Worm (Caenorhabditis elegans) whole organism, L4 larva: ENCODE results near the gene pqm-1.
A peak's percentile ranks its signal among the peaks of the same experiment; 100 is the strongest.

ENCODE experiments used
- T26A8.4 ChIP-seq: fragments of 200-800 bp; sonication (Bioruptor generic); IDR thresholded peaks from 2 replicates; pipeline ENCODE4 v1.3.6; 2022; ENCODE audit warnings: missing genetic modification characterization, missing compliant biosample characterization
- Y48G9A.11 ChIP-seq: fragments of 200-800 bp; sonication (Bioruptor generic); IDR thresholded peaks from 2 replicates; pipeline ENCODE4 v1.3.6; 2022; ENCODE audit warnings: missing genetic modification reagents, missing genetic modification characterization, missing compliant biosample characterization
- Y5F2A.4 ChIP-seq: fragments of 200-800 bp; sonication (Bioruptor generic); optimal IDR thresholded peaks from 2 replicates; lab custom pipeline; 2018; ENCODE audit warnings: mild to moderate bottlenecking, missing genetic modification characterization, missing compliant biosample characterization
- aha-1 ChIP-seq: fragments of 150-350 bp; peaks from one replicate; lab custom pipeline; 2014; ENCODE audit warnings: missing biosample characterization, missing genetic modification characterization
- ama-1 ChIP-seq: fragments of 150-350 bp; optimal IDR thresholded peaks from 2 replicates; lab custom pipeline; 2014; ENCODE audit warnings: inconsistent platforms, mixed read lengths
- attf-4 ChIP-seq: sonication (generic microtip); optimal IDR thresholded peaks from 3 replicates; lab custom pipeline; 2017; ENCODE audit warnings: missing biosample characterization, missing genetic modification characterization
- ceh-28 ChIP-seq: fragments of 150-350 bp; optimal IDR thresholded peaks from 2 replicates; lab custom pipeline; 2014; ENCODE audit warnings: missing biosample characterization, missing genetic modification reagents, missing genetic modification characterization
- daf-16 ChIP-seq, 3 experiments: sonication (generic microtip); optimal IDR thresholded peaks; 2 replicates each; lab custom pipeline; 2016 to 2017; ENCODE audit warnings: missing genetic modification characterization in 3 of 3, missing genetic modification reagents in 3 of 3, mild to moderate bottlenecking in 2 of 3, missing compliant biosample characterization in 2 of 3, missing biosample characterization in 1 of 3, moderate library complexity in 1 of 3
- daf-19 ChIP-seq: fragments of 200-800 bp; sonication (Bioruptor generic); conservative IDR thresholded peaks from 2 replicates; pipeline ENCODE4 v1.3.6; 2022; ENCODE audit warnings: missing genetic modification characterization, missing compliant biosample characterization
- dmd-6 ChIP-seq: fragments of 200-800 bp; sonication (Bioruptor generic); IDR thresholded peaks from 2 replicates; pipeline ENCODE4 v1.3.6; 2022; ENCODE audit warnings: missing genetic modification reagents, missing genetic modification characterization, missing compliant biosample characterization
- dpl-1 ChIP-seq: fragments of 150-350 bp; optimal IDR thresholded peaks from 2 replicates; lab custom pipeline; 2014; ENCODE audit warnings: missing biosample characterization, missing genetic modification reagents, missing genetic modification characterization
- dve-1 ChIP-seq: sonication (generic microtip); optimal IDR thresholded peaks from 2 replicates; lab custom pipeline; 2017; ENCODE audit warnings: antibody characterized with exemption, mild to moderate bottlenecking, missing genetic modification characterization, missing compliant biosample characterization; ENCODE audit not compliant: insufficient read depth
- egl-43 ChIP-seq: fragments of 200-800 bp; sonication (Bioruptor generic); IDR thresholded peaks from 2 replicates; pipeline ENCODE4 v1.3.6; 2022; ENCODE audit warnings: missing genetic modification reagents, missing genetic modification characterization, missing compliant biosample characterization
- fos-1 ChIP-seq: fragments of 150-350 bp; optimal IDR thresholded peaks from 2 replicates; lab custom pipeline; 2014; ENCODE audit warnings: missing biosample characterization, missing genetic modification characterization
- gei-8 ChIP-seq: fragments of 200-800 bp; sonication (Bioruptor generic); optimal IDR thresholded peaks from 2 replicates; lab custom pipeline; 2018; ENCODE audit warnings: mild to moderate bottlenecking, missing genetic modification characterization, missing compliant biosample characterization
- hlh-11 ChIP-seq: fragments of 200-800 bp; sonication (Bioruptor generic); optimal IDR thresholded peaks from 2 replicates; lab custom pipeline; 2018; ENCODE audit warnings: mild to moderate bottlenecking, missing genetic modification characterization, missing compliant biosample characterization
- hlh-30 ChIP-seq: sonication (generic microtip); optimal IDR thresholded peaks from 2 replicates; lab custom pipeline; 2017; ENCODE audit warnings: antibody characterized with exemption, mild to moderate bottlenecking, missing genetic modification characterization, missing compliant biosample characterization; ENCODE audit not compliant: insufficient read depth
- hmg-1.1 ChIP-seq: fragments of 200-800 bp; sonication (Bioruptor generic); IDR thresholded peaks from 2 replicates; pipeline ENCODE4 v1.3.6; 2022; ENCODE audit warnings: missing genetic modification reagents, missing genetic modification characterization, missing compliant biosample characterization
- jun-1 ChIP-seq: fragments of 150-350 bp; optimal IDR thresholded peaks from 2 replicates; lab custom pipeline; 2014; ENCODE audit warnings: missing biosample characterization, missing genetic modification reagents, missing genetic modification characterization
- lim-7 ChIP-seq: fragments of 200-800 bp; sonication (Bioruptor generic); IDR thresholded peaks from 2 replicates; pipeline ENCODE4 v1.3.6; 2022; ENCODE audit warnings: missing genetic modification characterization, missing compliant biosample characterization
- lin-15B ChIP-seq: fragments of 150-350 bp; sonication (generic microtip); optimal IDR thresholded peaks from 3 replicates; lab custom pipeline; 2014; ENCODE audit warnings: missing biosample characterization, missing genetic modification characterization
- lin-38 ChIP-seq: fragments of 200-800 bp; sonication (Bioruptor generic); IDR thresholded peaks from 2 replicates; pipeline ENCODE4 v1.3.6; 2022; ENCODE audit warnings: missing genetic modification reagents, missing genetic modification characterization, missing compliant biosample characterization
- lsy-2 ChIP-seq, 2 experiments: fragments of 150-350 bp in 1 of 2; sonication (generic microtip) in 1 of 2; optimal IDR thresholded peaks; 2 replicates each; lab custom pipeline; 2014 to 2017; ENCODE audit warnings: missing biosample characterization in 2 of 2, missing genetic modification characterization in 2 of 2
- mdl-1 ChIP-seq, 2 experiments: fragments of 150-350 bp in 1 of 2; sonication (generic microtip) in 1 of 2; optimal IDR thresholded peaks; 2 replicates each; lab custom pipeline; 2014 to 2017; ENCODE audit warnings: missing biosample characterization in 2 of 2, missing genetic modification characterization in 2 of 2
- mdt-29 ChIP-seq: fragments of 200-800 bp; sonication (Bioruptor generic); IDR thresholded peaks from 2 replicates; pipeline ENCODE4 v1.3.6; 2022; ENCODE audit warnings: missing genetic modification reagents, missing genetic modification characterization, missing compliant biosample characterization
- mep-1 ChIP-seq: fragments of 150-350 bp; sonication (generic microtip); optimal IDR thresholded peaks from 3 replicates; lab custom pipeline; 2014; ENCODE audit warnings: missing biosample characterization, missing genetic modification characterization
- mes-2 ChIP-seq: sonication (generic microtip); optimal IDR thresholded peaks from 2 replicates; lab custom pipeline; 2016; ENCODE audit warnings: missing genotype, mild to moderate bottlenecking, missing genetic modification characterization, missing compliant biosample characterization; ENCODE audit not compliant: poor library complexity, severe bottlenecking
- nhr-10 ChIP-seq: fragments of 150-350 bp; optimal IDR thresholded peaks from 2 replicates; lab custom pipeline; 2014; ENCODE audit warnings: missing biosample characterization, missing genetic modification characterization
- nhr-102 ChIP-seq: sonication (generic microtip); optimal IDR thresholded peaks from 2 replicates; lab custom pipeline; 2016; ENCODE audit warnings: mild to moderate bottlenecking, missing genetic modification characterization, moderate library complexity, missing compliant biosample characterization
- nhr-28 ChIP-seq: fragments of 150-350 bp; optimal IDR thresholded peaks from 2 replicates; lab custom pipeline; 2014; ENCODE audit warnings: missing biosample characterization, missing genetic modification characterization
- nhr-41 ChIP-seq: fragments of 200-800 bp; sonication (Bioruptor generic); IDR thresholded peaks from 2 replicates; pipeline ENCODE4 v1.3.6; 2022; ENCODE audit warnings: missing genetic modification reagents, missing genetic modification characterization, missing compliant biosample characterization
- nhr-48 ChIP-seq: sonication (generic microtip); optimal IDR thresholded peaks from 2 replicates; lab custom pipeline; 2016; ENCODE audit warnings: mild to moderate bottlenecking, missing genetic modification characterization, missing compliant biosample characterization
- nhr-6 ChIP-seq: fragments of 150-350 bp; optimal IDR thresholded peaks from 2 replicates; lab custom pipeline; 2014; ENCODE audit warnings: missing biosample characterization, missing genetic modification characterization
- nhr-77 ChIP-seq: fragments of 150-350 bp; optimal IDR thresholded peaks from 2 replicates; lab custom pipeline; 2014; ENCODE audit warnings: missing biosample characterization, missing genetic modification characterization
- php-3 ChIP-seq: fragments of 200-800 bp; sonication (Bioruptor generic); IDR thresholded peaks from 2 replicates; pipeline ENCODE4 v1.3.6; 2022; ENCODE audit warnings: missing genetic modification reagents, missing genetic modification characterization, missing compliant biosample characterization
- rbr-2 ChIP-seq: sonication (generic microtip); optimal IDR thresholded peaks from 2 replicates; lab custom pipeline; 2016; ENCODE audit warnings: missing genotype, missing genetic modification characterization, missing compliant biosample characterization
- set-16 ChIP-seq: fragments of 200-800 bp; sonication (Bioruptor generic); IDR thresholded peaks from 2 replicates; pipeline ENCODE4 v1.3.6; 2022; ENCODE audit warnings: missing genetic modification reagents, missing genetic modification characterization, missing compliant biosample characterization
- snpc-1.2 ChIP-seq: fragments of 200-800 bp; sonication (Bioruptor generic); IDR thresholded peaks from 2 replicates; pipeline ENCODE4 v1.3.6; 2022; ENCODE audit warnings: missing genetic modification reagents, missing genetic modification characterization, missing compliant biosample characterization
- snpc-4 ChIP-seq: fragments of 150-350 bp; optimal IDR thresholded peaks from 2 replicates; lab custom pipeline; 2014; ENCODE audit warnings: missing biosample characterization, missing genetic modification characterization
- spr-3 ChIP-seq: fragments of 200-800 bp; sonication (Bioruptor generic); optimal IDR thresholded peaks from 2 replicates; lab custom pipeline; 2018; ENCODE audit warnings: mild to moderate bottlenecking, missing genetic modification characterization, missing compliant biosample characterization
- tra-1 ChIP-seq: fragments of 200-800 bp; sonication (Bioruptor generic); IDR thresholded peaks from 2 replicates; pipeline ENCODE4 v1.3.6; 2022; ENCODE audit warnings: missing genetic modification reagents, missing genetic modification characterization, missing compliant biosample characterization
- unc-62 ChIP-seq, 3 experiments: fragments of 150-350 bp in 1 of 3; sonication (generic microtip); optimal IDR thresholded peaks in 2 of 3; peaks in 1 of 3; 1 replicate in 1 of 3; 2 replicates in 2 of 3; lab custom pipeline; 2014 to 2017; ENCODE audit warnings: missing biosample characterization in 3 of 3, missing genetic modification characterization in 3 of 3, missing genetic modification reagents in 3 of 3, missing genotype in 1 of 3
- zag-1 ChIP-seq: fragments of 150-350 bp; optimal IDR thresholded peaks from 2 replicates; lab custom pipeline; 2014; ENCODE audit warnings: missing biosample characterization, missing genetic modification characterization
- zfp-3 ChIP-seq: fragments of 200-800 bp; sonication (Bioruptor generic); conservative IDR thresholded peaks from 2 replicates; pipeline ENCODE4 v1.3.6; 2022; ENCODE audit warnings: missing genetic modification reagents, missing genetic modification characterization, missing compliant biosample characterization
- zip-11 ChIP-seq: fragments of 200-800 bp; sonication (Bioruptor generic); IDR thresholded peaks from 2 replicates; pipeline ENCODE4 v1.3.6; 2022; ENCODE audit warnings: missing genetic modification characterization, missing compliant biosample characterization
- ztf-7 ChIP-seq: fragments of 150-350 bp; optimal IDR thresholded peaks from 2 replicates; lab custom pipeline; 2014; ENCODE audit warnings: missing biosample characterization, missing genetic modification characterization

The pqm-1 gene

DNA sequence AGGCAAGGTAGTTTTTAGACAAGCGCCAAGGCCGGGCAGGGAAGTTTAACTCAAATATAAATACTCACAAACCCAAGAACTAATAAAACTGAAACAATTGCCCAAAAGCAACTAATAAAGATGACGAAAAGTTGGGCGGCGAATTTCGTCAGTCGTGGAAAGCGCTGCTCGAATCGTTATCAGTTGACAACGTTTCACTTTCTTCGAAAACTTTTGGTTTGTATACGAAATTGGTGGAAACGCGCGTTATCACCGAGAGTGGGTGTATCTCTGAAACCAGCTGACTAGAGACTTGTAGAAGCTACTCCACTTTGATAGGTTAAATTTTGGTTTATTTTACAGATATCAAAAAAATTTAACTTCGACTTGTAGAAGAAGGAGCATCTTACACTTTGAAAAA, 685 bp upstream of the pqm-1 start:
- TF ChIP-seq ztf-7 (tag; lab: Kevin White, UChicago) (no peak), nhr-28 (tag; lab: Kevin White, UChicago) (peak; percentile 41), dmd-6 (GFP tag; lab: Robert Waterston, UW) (peak; percentile 74), dve-1 (tag; lab: Kevin White, UChicago) (peak; percentile 67), aha-1 (tag; lab: Kevin White, UChicago) (peak; percentile 63), Y48G9A.11 (no peak), nhr-48 (tag; lab: Kevin White, UChicago) (peak; percentile 13), ama-1 (peak; percentile 9), hmg-1.1 (GFP tag; lab: Robert Waterston, UW) (no peak), mes-2 (tag; lab: Kevin White, UChicago) (peak; percentile 13), lin-38 (GFP tag; lab: Robert Waterston, UW) (peak; percentile 12; the same call in 1 of the 2 replicates), hlh-11 (tag; lab: Kevin White, UChicago) (peak; percentile 76), php-3 (GFP tag; lab: Robert Waterston, UW) (0 out of 2 replicates have a peak, but pooled peaks have one; percentile 38), hlh-30 (tag; lab: Kevin White, UChicago) (no peak), zag-1 (tag; lab: Kevin White, UChicago) (no peak), tra-1 (0 out of 2 replicates have a peak, but pooled peaks have one; percentile 37), daf-16 (GFP tag; optimal IDR thresholded peaks at IDR 0.05; lab: Kevin White, UChicago) (no peak), daf-16 (tag; optimal IDR thresholded peaks at IDR 0.05; lab: Kevin White, UChicago) (peak; percentile 78)

DNA sequence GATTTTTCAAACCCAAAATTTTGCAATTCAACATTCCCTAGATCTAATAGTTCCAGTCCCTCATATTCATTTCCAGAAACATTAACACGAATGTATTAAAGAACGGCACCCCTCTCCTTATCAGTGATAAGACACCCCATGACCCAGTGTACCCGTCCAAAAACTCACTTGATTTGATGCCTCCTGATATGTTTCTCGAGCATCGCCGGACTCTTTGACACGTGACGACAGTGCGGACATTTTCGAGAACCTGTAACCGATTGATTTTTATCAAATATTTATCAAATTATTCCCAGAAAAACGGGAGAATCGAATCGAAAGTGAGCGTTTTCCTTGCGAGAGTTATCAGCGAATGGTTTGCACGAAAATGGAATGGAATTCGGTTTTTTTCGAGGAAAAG, 1.4 kb downstream of the pqm-1 start:
- TF ChIP-seq dpl-1: no peak
- TF ChIP-seq Y5F2A.4 (GFP tag; lab: Kevin White, UChicago): no peak
- TF ChIP-seq egl-43 (GFP tag; lab: Robert Waterston, UW): no peak
- peak; percentile 79 for TF ChIP-seq nhr-48 (tag; lab: Kevin White, UChicago)
- TF ChIP-seq unc-62 (GFP tag; optimal IDR thresholded peaks at IDR 0.05 in 1 of 2; lab: Kevin White, UChicago): no peak
- no peak for TF ChIP-seq unc-62 (tag; optimal IDR thresholded peaks at IDR 0.05; lab: Kevin White, UChicago)
- TF ChIP-seq zag-1 (tag; lab: Kevin White, UChicago): no peak
- no peak for TF ChIP-seq jun-1
- TF ChIP-seq mep-1 (tag; lab: Kevin White, UChicago): peak; percentile 37
- TF ChIP-seq rbr-2 (tag; lab: Kevin White, UChicago): no peak
- peak; percentile 87 for TF ChIP-seq hlh-11 (tag; lab: Kevin White, UChicago)
- TF ChIP-seq T26A8.4: 0 out of 2 replicates have a peak, but pooled peaks have one; percentile 49
- no peak for TF ChIP-seq attf-4 (tag; lab: Kevin White, UChicago)
- no peak for TF ChIP-seq ama-1
- peak; percentile 93 for TF ChIP-seq dve-1 (tag; lab: Kevin White, UChicago)
- TF ChIP-seq fos-1 (tag; lab: Kevin White, UChicago): no peak
- TF ChIP-seq tra-1: peak; percentile 56; the same call in 1 of the 2 replicates
- TF ChIP-seq zip-11 (GFP tag; lab: Robert Waterston, UW): no peak
- TF ChIP-seq nhr-10 (tag; lab: Kevin White, UChicago): peak; percentile 79
- no peak for TF ChIP-seq daf-19 (GFP tag; lab: Robert Waterston, UW)
- TF ChIP-seq spr-3 (GFP tag; lab: Kevin White, UChicago): no peak
- peak; percentile 81 for TF ChIP-seq aha-1 (tag; lab: Kevin White, UChicago)
- no peak for TF ChIP-seq snpc-1.2 (GFP tag; lab: Robert Waterston, UW)
- TF ChIP-seq snpc-4 (tag; lab: Kevin White, UChicago): no peak
- TF ChIP-seq lsy-2 (tag; optimal IDR thresholded peaks at IDR 0.05; lab: Kevin White, UChicago): peak in 1 of 2 experiments; percentile 47
- TF ChIP-seq nhr-77 (tag; lab: Kevin White, UChicago): peak; percentile 69
- TF ChIP-seq lin-15B (tag; lab: Kevin White, UChicago): no peak
- TF ChIP-seq mdl-1 (tag; optimal IDR thresholded peaks at IDR 0.05; lab: Kevin White, UChicago): peak in 1 of 2 experiments; percentile 13
- TF ChIP-seq lim-7: no peak
- TF ChIP-seq gei-8: peak; percentile 49
- TF ChIP-seq set-16 (GFP tag; lab: Robert Waterston, UW): no peak
- TF ChIP-seq nhr-6 (tag; lab: Kevin White, UChicago): no peak
- TF ChIP-seq ceh-28 (tag; lab: Kevin White, UChicago): no peak
- TF ChIP-seq daf-16 (GFP tag; optimal IDR thresholded peaks at IDR 0.05; lab: Kevin White, UChicago): peak in 1 of 2 experiments; percentile 22
- TF ChIP-seq daf-16 (tag; optimal IDR thresholded peaks at IDR 0.05; lab: Kevin White, UChicago): peak; percentile 93
- 0 out of 2 replicates have a peak, but pooled peaks have one; percentile 25 for TF ChIP-seq lin-38 (GFP tag; lab: Robert Waterston, UW)
- peak; percentile 66 for TF ChIP-seq nhr-28 (tag; lab: Kevin White, UChicago)
- peak; percentile 39 for TF ChIP-seq mes-2 (tag; lab: Kevin White, UChicago)
- peak; percentile 49; the same call in 1 of the 2 replicates for TF ChIP-seq php-3 (GFP tag; lab: Robert Waterston, UW)
- no peak for TF ChIP-seq nhr-41 (GFP tag; lab: Robert Waterston, UW)
- peak; percentile 87 for TF ChIP-seq mdt-29 (GFP tag; lab: Robert Waterston, UW)
- peak; percentile 60 for TF ChIP-seq nhr-102 (tag; lab: Kevin White, UChicago)
- TF ChIP-seq zfp-3 (GFP tag; lab: Robert Waterston, UW): no peak
